Worm (Caenorhabditis elegans) whole organism, young adult: Measurements from ENCODE around the gene K11H3.5.
A peak's percentile ranks its signal among the peaks of the same experiment; 100 is the strongest.

Experiments
- D2030.7 ChIP-seq: fragments of 200-800 bp; sonication (Bioruptor generic); IDR thresholded peaks from 2 replicates; pipeline ENCODE4 v1.3.6; 2022; ENCODE audit warnings: missing genetic modification reagents, missing genetic modification characterization, missing compliant biosample characterization
- F10E7.11 ChIP-seq: sonication (generic microtip); optimal IDR thresholded peaks from 2 replicates; lab custom pipeline; 2017; ENCODE audit warnings: mild to moderate bottlenecking, missing genetic modification characterization, moderate library complexity, missing compliant biosample characterization
- F22D6.2 ChIP-seq: sonication (generic microtip); optimal IDR thresholded peaks from 2 replicates; lab custom pipeline; 2016; ENCODE audit warnings: mild to moderate bottlenecking, missing genetic modification characterization, missing compliant biosample characterization
- F39B2.1 ChIP-seq: fragments of 200-800 bp; sonication (Bioruptor generic); IDR thresholded peaks from 2 replicates; pipeline ENCODE4 v1.3.6; 2022; ENCODE audit warnings: missing genetic modification reagents, missing genetic modification characterization, missing compliant biosample characterization
- F52B5.7 ChIP-seq: sonication (generic microtip); optimal IDR thresholded peaks from 2 replicates; lab custom pipeline; 2016; ENCODE audit warnings: mild to moderate bottlenecking, missing genetic modification characterization, missing compliant biosample characterization
- K11D2.4 ChIP-seq: fragments of 200-800 bp; sonication (Bioruptor generic); IDR thresholded peaks from 2 replicates; pipeline ENCODE4 v1.3.6; 2022; ENCODE audit warnings: missing genetic modification reagents, missing genetic modification characterization, missing compliant biosample characterization
- Y56A3A.18 ChIP-seq: fragments of 200-800 bp; sonication (Bioruptor generic); IDR thresholded peaks from 2 replicates; pipeline ENCODE4 v1.3.6; 2022; ENCODE audit warnings: missing genetic modification reagents, missing genetic modification characterization, missing compliant biosample characterization
- akir-1 ChIP-seq: fragments of 200-800 bp; sonication (Bioruptor generic); optimal IDR thresholded peaks from 2 replicates; lab custom pipeline; 2018; ENCODE audit warnings: mild to moderate bottlenecking, missing genetic modification characterization, moderate library complexity, missing compliant biosample characterization
- ama-1 ChIP-seq, 3 experiments: fragments of 150-350 bp in 1 of 3; sonication (generic microtip) in 2 of 3; optimal IDR thresholded peaks; 2 replicates each; lab custom pipeline; 2014 to 2018; ENCODE audit warnings: missing biosample characterization in 2 of 3, missing genetic modification characterization in 2 of 3, missing genetic modification reagents in 2 of 3
- cebp-2 ChIP-seq: fragments of 200-800 bp; sonication (Bioruptor generic); IDR thresholded peaks from 2 replicates; pipeline ENCODE4 v1.3.6; 2022; ENCODE audit warnings: missing genetic modification characterization, missing compliant biosample characterization
- ceh-100 ChIP-seq: fragments of 200-800 bp; sonication (Bioruptor generic); IDR thresholded peaks from 2 replicates; pipeline ENCODE4 v1.3.6; 2022; ENCODE audit warnings: missing genetic modification reagents, missing genetic modification characterization, missing compliant biosample characterization
- ceh-40 ChIP-seq: fragments of 200-800 bp; sonication (Bioruptor generic); IDR thresholded peaks from 2 replicates; pipeline ENCODE4 v1.3.6; 2022; ENCODE audit warnings: missing genetic modification characterization, missing compliant biosample characterization
- chd-7 ChIP-seq: sonication (generic microtip); optimal IDR thresholded peaks from 2 replicates; lab custom pipeline; 2016; ENCODE audit warnings: mild to moderate bottlenecking, missing genetic modification characterization, moderate library complexity, missing compliant biosample characterization
- egl-18 ChIP-seq: fragments of 200-800 bp; sonication (Bioruptor generic); IDR thresholded peaks from 2 replicates; pipeline ENCODE4 v1.3.6; 2022; ENCODE audit warnings: missing genetic modification reagents, missing genetic modification characterization, missing compliant biosample characterization
- ekl-4 ChIP-seq: fragments of 200-800 bp; sonication (Bioruptor generic); IDR thresholded peaks from 2 replicates; pipeline ENCODE4 v1.3.6; 2022; ENCODE audit warnings: missing genetic modification reagents, missing genetic modification characterization, missing compliant biosample characterization
- fkh-3 ChIP-seq: sonication (generic microtip); optimal IDR thresholded peaks from 2 replicates; lab custom pipeline; 2016; ENCODE audit warnings: mild to moderate bottlenecking, missing genetic modification characterization, missing compliant biosample characterization
- hlh-12 ChIP-seq: sonication (generic microtip); optimal IDR thresholded peaks from 2 replicates; lab custom pipeline; 2016; ENCODE audit warnings: missing genetic modification characterization, missing compliant biosample characterization
- hmg-20 ChIP-seq: fragments of 200-800 bp; sonication (Bioruptor generic); IDR thresholded peaks from 2 replicates; pipeline ENCODE4 v1.3.6; 2022; ENCODE audit warnings: missing genetic modification reagents, missing genetic modification characterization, missing compliant biosample characterization
- hrde-1 ChIP-seq: sonication (generic microtip); optimal IDR thresholded peaks from 2 replicates; lab custom pipeline; 2016; ENCODE audit warnings: missing genetic modification characterization, mild to moderate bottlenecking, missing compliant biosample characterization, moderate library complexity, missing genotype, missing genetic modification reagents, borderline replicate concordance
- hsf-1 ChIP-seq: fragments of 200-800 bp; sonication (Bioruptor generic); IDR thresholded peaks from 2 replicates; pipeline ENCODE4 v1.3.6; 2022; ENCODE audit warnings: missing genetic modification reagents, missing genetic modification characterization, missing compliant biosample characterization
- lag-1 ChIP-seq: fragments of 200-800 bp; sonication (Bioruptor generic); IDR thresholded peaks from 2 replicates; pipeline ENCODE4 v1.3.6; 2022; ENCODE audit warnings: missing genetic modification reagents, missing genetic modification characterization, missing compliant biosample characterization
- lin-35 ChIP-seq, 3 experiments: fragments of 150-350 bp in 2 of 3; sonication (generic microtip) in 1 of 3; optimal IDR thresholded peaks; 2 replicates each; lab custom pipeline; 2014 to 2018; ENCODE audit warnings: missing biosample characterization in 3 of 3, missing genetic modification characterization in 3 of 3, missing genetic modification reagents in 3 of 3
- lir-1 ChIP-seq: fragments of 200-800 bp; sonication (Bioruptor generic); conservative IDR thresholded peaks from 2 replicates; pipeline ENCODE4 v1.3.6; 2022; ENCODE audit warnings: missing genetic modification reagents, missing genetic modification characterization, missing compliant biosample characterization
- lsl-1 ChIP-seq: fragments of 200-800 bp; sonication (Bioruptor generic); optimal IDR thresholded peaks from 2 replicates; lab custom pipeline; 2018; ENCODE audit warnings: mild to moderate bottlenecking, missing genetic modification characterization, moderate library complexity, missing compliant biosample characterization
- madf-10 ChIP-seq: sonication (generic microtip); optimal IDR thresholded peaks from 2 replicates; lab custom pipeline; 2016; ENCODE audit warnings: mild to moderate bottlenecking, missing genetic modification characterization, missing compliant biosample characterization
- madf-8 ChIP-seq: fragments of 200-800 bp; sonication (Bioruptor generic); conservative IDR thresholded peaks from 2 replicates; pipeline ENCODE4 v1.3.6; 2022; ENCODE audit warnings: missing genetic modification reagents, missing genetic modification characterization, missing compliant biosample characterization
- mel-28 ChIP-seq: sonication (generic microtip); optimal IDR thresholded peaks from 2 replicates; lab custom pipeline; 2016; ENCODE audit warnings: borderline replicate concordance, mild to moderate bottlenecking, missing genetic modification characterization, missing compliant biosample characterization
- rcor-1 ChIP-seq: fragments of 200-800 bp; sonication (Bioruptor generic); IDR thresholded peaks from 2 replicates; pipeline ENCODE4 v1.3.6; 2022; ENCODE audit warnings: missing genetic modification reagents, missing genetic modification characterization, missing compliant biosample characterization
- repo-1 ChIP-seq: sonication (generic microtip); optimal IDR thresholded peaks from 2 replicates; lab custom pipeline; 2017; ENCODE audit warnings: mild to moderate bottlenecking, missing genetic modification characterization, missing compliant biosample characterization
- sdz-38 ChIP-seq: sonication (generic microtip); optimal IDR thresholded peaks from 2 replicates; lab custom pipeline; 2016; ENCODE audit warnings: missing genotype, missing genetic modification characterization, missing compliant biosample characterization
- snpc-1.3 ChIP-seq: sonication (generic microtip); optimal IDR thresholded peaks from 2 replicates; lab custom pipeline; 2017; ENCODE audit warnings: missing genetic modification characterization, mild to moderate bottlenecking, missing compliant biosample characterization, antibody characterized with exemption, moderate library complexity, missing genotype, missing genetic modification reagents; ENCODE audit not compliant: insufficient read depth
- snpc-3.4 ChIP-seq: sonication (generic microtip); optimal IDR thresholded peaks from 2 replicates; lab custom pipeline; 2017; ENCODE audit warnings: missing genetic modification characterization, mild to moderate bottlenecking, missing compliant biosample characterization, antibody characterized with exemption, moderate library complexity, missing genotype, missing genetic modification reagents
- somi-1 ChIP-seq: fragments of 200-800 bp; sonication (Bioruptor generic); optimal IDR thresholded peaks from 2 replicates; lab custom pipeline; 2018; ENCODE audit warnings: mild to moderate bottlenecking, missing genetic modification characterization, missing compliant biosample characterization
- tbx-9 ChIP-seq: sonication (generic microtip); optimal IDR thresholded peaks from 2 replicates; lab custom pipeline; 2016; ENCODE audit warnings: borderline replicate concordance, missing genetic modification characterization, inconsistent platforms, missing compliant biosample characterization
- unc-130 ChIP-seq: sonication (generic microtip); optimal IDR thresholded peaks from 2 replicates; lab custom pipeline; 2016; ENCODE audit warnings: missing genetic modification reagents, missing genetic modification characterization, missing compliant biosample characterization
- xnd-1 ChIP-seq: sonication (generic microtip); optimal IDR thresholded peaks from 2 replicates; lab custom pipeline; 2016; ENCODE audit warnings: missing genotype, missing genetic modification reagents, missing genetic modification characterization, missing compliant biosample characterization
- zim-3 ChIP-seq: sonication (generic microtip); optimal IDR thresholded peaks from 2 replicates; lab custom pipeline; 2017; ENCODE audit warnings: mild to moderate bottlenecking, missing genetic modification characterization, moderate library complexity, missing compliant biosample characterization
- ztf-18 ChIP-seq: sonication (generic microtip); optimal IDR thresholded peaks from 2 replicates; lab custom pipeline; 2016; ENCODE audit warnings: missing genotype, mild to moderate bottlenecking, missing genetic modification characterization, missing compliant biosample characterization
- ztf-22 ChIP-seq: fragments of 200-800 bp; sonication (Bioruptor generic); optimal IDR thresholded peaks from 2 replicates; lab custom pipeline; 2018; ENCODE audit warnings: mild to moderate bottlenecking, missing genetic modification characterization, moderate library complexity, missing compliant biosample characterization
- ztf-25 ChIP-seq: fragments of 200-800 bp; sonication (Bioruptor generic); IDR thresholded peaks from 2 replicates; pipeline ENCODE4 v1.3.6; 2022; ENCODE audit warnings: missing genetic modification reagents, missing genetic modification characterization, missing compliant biosample characterization

Gene K11H3.5

ce11 chrIII:9824330-9824934 is 19.1 kb upstream of the K11H3.5 start, which contains the start of gene lin-52 (continued):
- TF ChIP-seq D2030.7 (GFP tag; lab: Robert Waterston, UW) (no peak), hrde-1 (tag; lab: Kevin White, UChicago) (no peak), F52B5.7 (tag; lab: Kevin White, UChicago) (no peak), ceh-40 (GFP tag; lab: Robert Waterston, UW) (no peak), sdz-38 (tag; lab: Kevin White, UChicago) (no peak), somi-1 (GFP tag; lab: Kevin White, UChicago) (no peak), ztf-25 (GFP tag; lab: Robert Waterston, UW) (no peak), egl-18 (no peak), lir-1 (no peak), mel-28 (tag; lab: Kevin White, UChicago) (no peak), Y56A3A.18 (peak; percentile 57; the same call in 1 of the 2 replicates), F39B2.1 (GFP tag; lab: Robert Waterston, UW) (0 out of 2 replicates have a peak, but pooled peaks have one; percentile 60), unc-130 (GFP tag; lab: Kevin White, UChicago) (no peak), snpc-1.3 (tag; lab: Kevin White, UChicago) (no peak), madf-8 (GFP tag; lab: Robert Waterston, UW) (no peak), tbx-9 (no peak), chd-7 (peak; percentile 64), lin-35 (GFP tag; optimal IDR thresholded peaks at IDR 0.05; lab: Kevin White, UChicago) (peak in 1 of 3 experiments; percentile 47), F10E7.11 (tag; lab: Kevin White, UChicago) (no peak), lag-1 (no peak), hmg-20 (GFP tag; lab: Robert Waterston, UW) (no peak), xnd-1 (no peak), akir-1 (GFP tag; lab: Kevin White, UChicago) (no peak), K11D2.4 (GFP tag; lab: Robert Waterston, UW) (no peak; the same call in 1 of the 2 replicates), ama-1 (optimal IDR thresholded peaks at IDR 0.05; lab: Kevin White, UChicago) (peak; percentile 79), ama-1 (GFP tag; optimal IDR thresholded peaks at IDR 0.05; lab: Kevin White, UChicago) (peak in 1 of 2 experiments; percentile 8), zim-3 (tag; lab: Kevin White, UChicago) (no peak), snpc-3.4 (no peak), cebp-2 (no peak), ztf-22 (GFP tag; lab: Kevin White, UChicago) (no peak), hsf-1 (GFP tag; lab: Robert Waterston, UW) (peak; percentile 71; the same call in 1 of the 2 replicates), fkh-3 (tag; lab: Kevin White, UChicago) (peak; percentile 13), repo-1 (tag; lab: Kevin White, UChicago) (peak; percentile 83), madf-10 (peak; percentile 27), F22D6.2 (no peak), ceh-100 (GFP tag; lab: Robert Waterston, UW) (0 out of 2 replicates have a peak, but pooled peaks have one; percentile 35), lsl-1 (GFP tag; lab: Kevin White, UChicago) (no peak), ekl-4 (GFP tag; lab: Robert Waterston, UW) (peak; percentile 35), ztf-18 (tag; lab: Kevin White, UChicago) (no peak), hlh-12 (tag; lab: Kevin White, UChicago) (no peak), rcor-1 (GFP tag; lab: Robert Waterston, UW) (peak; percentile 18; the same call in 1 of the 2 replicates)
